Worm (Caenorhabditis elegans) whole organism, L4 larva: ENCODE measurements around the gene hsp-4.

Experiments used
- Y105C5A.15 ChIP-seq: fragments of 200-800 bp; sonication (Bioruptor generic); IDR thresholded peaks from 2 replicates; pipeline ENCODE4 v1.3.6; 2022; ENCODE audit warnings: missing genetic modification characterization, missing compliant biosample characterization
- pha-4 ChIP-seq, 2 experiments: fragments of 150-350 bp in 1 of 2; fragments of 200-800 bp in 1 of 2; sonication (Bioruptor generic) in 1 of 2; IDR thresholded peaks in 1 of 2; optimal IDR thresholded peaks in 1 of 2; 2 replicates each; pipeline versions ENCODE4 v1.3.6 to Lab custom; 2014 to 2022; ENCODE audit warnings: missing genetic modification characterization in 2 of 2, missing genetic modification reagents in 2 of 2, missing biosample characterization in 1 of 2, missing compliant biosample characterization in 1 of 2
- tra-1 ChIP-seq: fragments of 200-800 bp; sonication (Bioruptor generic); IDR thresholded peaks from 2 replicates; pipeline ENCODE4 v1.3.6; 2022; ENCODE audit warnings: missing genetic modification reagents, missing genetic modification characterization, missing compliant biosample characterization
- ztf-11 ChIP-seq: fragments of 150-350 bp; optimal IDR thresholded peaks from 2 replicates; lab custom pipeline; 2014; ENCODE audit warnings: missing biosample characterization, missing genetic modification characterization

- TF ChIP-seq tra-1 (GFP tag; lab: Robert Waterston, UW) (no peak), Y105C5A.15 (no peak), ztf-11 (tag; lab: Kevin White, UChicago) (no peak), pha-4 (GFP tag; IDR thresholded peaks at IDR 0.05; lab: Robert Waterston, UW) (no peak), pha-4 (tag; optimal IDR thresholded peaks at IDR 0.05; lab: Kevin White, UChicago) (no peak)
Measured at ce11 chrII:7385442-7385841, 33.0 kb upstream of the hsp-4 start, which contains the start of gene sre-3.
